Fruit fly (Drosophila melanogaster) whole organism, larva: Measurements from ENCODE around the gene kst.

ENCODE experiments used
- noc ChIP-seq: fragments of 200-800 bp; sonication (Bioruptor generic); optimal IDR thresholded peaks from 3 replicates; lab custom pipeline; 2019; ENCODE audit warnings: missing biosample characterization, mild to moderate bottlenecking, missing genetic modification characterization, moderate library complexity

The kst gene

dm6 chr3L:3336368-3337164, at the start of gene kst, which contains the start of gene Drsl6:
kst (plus strand) TSS chr3L:3336860.
Drsl6 (minus strand) TSS chr3L:3336418.
- peak; percentile 22 for TF ChIP-seq noc (tag; lab: Kevin White, UChicago)

DNA sequence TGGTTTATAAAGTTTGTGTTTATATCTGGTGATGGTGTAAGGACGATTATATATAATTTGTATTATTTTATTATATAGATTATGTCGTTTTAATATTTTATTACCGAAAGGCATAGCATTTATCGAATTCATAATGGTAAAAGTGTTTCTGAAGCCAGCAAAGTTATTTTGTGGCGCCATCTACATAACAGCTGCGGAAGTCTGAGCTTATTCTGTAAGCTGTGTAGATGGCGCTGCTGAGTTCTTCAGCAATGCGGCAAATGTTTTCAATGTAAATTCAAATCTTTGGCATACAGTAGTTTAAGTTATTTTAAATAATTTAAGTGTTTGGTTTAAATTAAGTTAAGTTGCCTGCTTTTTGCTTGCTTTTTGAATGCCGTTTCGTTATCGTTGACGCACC, 48.2 kb upstream of the kst start:
- no peak for TF ChIP-seq noc (tag; lab: Kevin White, UChicago)

dm6 chr3L:3291159-3291558, 45.5 kb upstream of the kst start, which contains the start of gene CG12009:
CG12009 (plus strand) TSS chr3L:3291459.
- TF ChIP-seq noc (tag; lab: Kevin White, UChicago): no peak

- TF ChIP-seq noc (tag; lab: Kevin White, UChicago): no peak
Observed at dm6 chr3L:3300345-3300744, 36.3 kb upstream of the kst start.

dm6 chr3L:3301171-3301738, 35.4 kb upstream of the kst start:
- TF ChIP-seq noc (tag; lab: Kevin White, UChicago): peak; percentile 97

- TF ChIP-seq noc (tag; lab: Kevin White, UChicago): peak; percentile 96
Observed at dm6 chr3L:3303087-3303526, 33.6 kb upstream of the kst start, which contains the start of gene CG14968. CG14968 (minus strand) TSS chr3L:3303112.

DNA sequence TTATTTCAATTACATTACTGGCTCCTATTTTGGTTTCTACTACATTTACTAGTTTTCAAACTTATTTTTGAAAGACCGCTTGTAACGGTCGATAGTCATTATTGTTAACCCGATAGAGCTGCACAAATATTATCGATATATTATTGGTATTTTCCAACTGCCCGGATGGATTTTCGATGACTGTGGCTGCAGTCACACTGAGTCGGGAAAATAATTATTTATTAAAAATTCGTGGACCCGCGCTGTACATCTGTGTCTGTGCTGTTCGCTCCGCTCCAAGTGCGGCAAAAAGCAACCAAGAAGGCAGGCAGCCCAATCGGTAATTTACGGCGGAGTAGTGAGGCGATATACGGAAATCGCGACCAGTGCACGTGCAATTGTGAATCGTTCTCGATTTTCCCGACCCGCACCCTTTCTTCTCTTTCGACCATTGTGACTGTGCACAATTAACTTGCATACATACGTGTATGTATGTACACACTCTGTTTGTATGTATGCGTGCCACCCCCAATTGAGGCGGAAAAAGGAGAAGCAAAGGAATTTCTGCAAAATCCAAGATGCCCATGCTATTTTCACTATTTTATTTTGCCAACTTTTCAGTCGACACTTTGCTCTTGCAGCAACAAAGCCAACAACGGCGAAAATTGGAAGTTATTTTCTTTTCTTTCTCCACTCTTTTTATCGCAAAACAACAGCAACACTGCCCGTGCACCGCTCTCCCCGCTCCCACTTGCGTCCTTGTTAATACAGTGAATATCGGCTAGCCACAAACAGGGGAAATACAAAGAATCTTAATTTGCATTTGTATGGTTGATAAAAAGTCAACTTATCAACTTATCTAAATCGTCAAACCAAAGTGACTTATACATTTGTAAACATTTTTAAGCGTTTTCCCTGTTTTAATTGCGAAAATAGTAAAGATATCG, 32.9 kb upstream of the kst start, which contains the start of gene ZnT63C:
Gene ZnT63C, plus strand, starts transcription at position 175 of the 926 bp plus-strand sequence.
- TF ChIP-seq noc (tag; lab: Kevin White, UChicago): no peak

dm6 chr3L:3304740-3305139, 31.9 kb upstream of the kst start:
- no peak for TF ChIP-seq noc (tag; lab: Kevin White, UChicago)

DNA sequence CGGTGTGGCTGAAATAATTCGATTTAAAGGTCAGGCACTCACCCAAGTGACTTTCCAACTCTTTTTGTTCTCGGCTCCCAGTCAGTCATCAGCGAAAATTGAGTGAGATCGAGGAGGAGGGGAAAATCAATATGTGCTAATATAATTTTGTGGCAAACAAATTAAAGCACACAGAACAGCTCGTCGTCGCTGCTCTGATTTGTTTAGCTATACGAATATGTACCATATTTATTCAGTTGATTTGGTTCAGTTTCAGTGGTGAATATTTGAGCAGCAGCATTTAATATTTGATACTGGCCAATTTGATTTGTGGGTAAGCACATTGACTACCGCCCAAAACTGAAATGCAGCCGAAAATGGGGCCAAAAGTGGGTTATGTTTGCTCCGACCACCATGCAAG, 31.2 kb upstream of the kst start:
- no peak for TF ChIP-seq noc (tag; lab: Kevin White, UChicago)

DNA sequence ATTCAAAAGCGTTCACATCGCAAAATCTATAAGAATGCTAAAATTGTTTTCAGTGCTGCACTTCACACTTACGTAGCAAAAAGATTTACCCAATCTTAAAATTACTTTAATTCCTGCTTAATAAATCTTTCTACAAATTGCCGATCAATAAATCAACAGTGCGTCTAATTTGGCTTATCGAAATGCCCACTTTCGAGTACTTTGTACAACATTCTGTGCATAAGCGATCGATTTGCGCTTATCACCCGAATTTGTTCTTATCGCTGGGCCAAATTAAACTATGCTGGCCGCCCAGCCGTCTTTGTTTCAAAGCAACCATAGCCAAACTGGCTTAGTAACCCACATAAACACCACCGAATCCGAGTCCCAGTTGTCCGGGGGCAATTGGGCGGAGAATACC, 30.1 kb upstream of the kst start:
- peak; percentile 83 for TF ChIP-seq noc (tag; lab: Kevin White, UChicago)

dm6 chr3L:3307593-3307992, 29.1 kb upstream of the kst start:
- TF ChIP-seq noc (tag; lab: Kevin White, UChicago): no peak

DNA sequence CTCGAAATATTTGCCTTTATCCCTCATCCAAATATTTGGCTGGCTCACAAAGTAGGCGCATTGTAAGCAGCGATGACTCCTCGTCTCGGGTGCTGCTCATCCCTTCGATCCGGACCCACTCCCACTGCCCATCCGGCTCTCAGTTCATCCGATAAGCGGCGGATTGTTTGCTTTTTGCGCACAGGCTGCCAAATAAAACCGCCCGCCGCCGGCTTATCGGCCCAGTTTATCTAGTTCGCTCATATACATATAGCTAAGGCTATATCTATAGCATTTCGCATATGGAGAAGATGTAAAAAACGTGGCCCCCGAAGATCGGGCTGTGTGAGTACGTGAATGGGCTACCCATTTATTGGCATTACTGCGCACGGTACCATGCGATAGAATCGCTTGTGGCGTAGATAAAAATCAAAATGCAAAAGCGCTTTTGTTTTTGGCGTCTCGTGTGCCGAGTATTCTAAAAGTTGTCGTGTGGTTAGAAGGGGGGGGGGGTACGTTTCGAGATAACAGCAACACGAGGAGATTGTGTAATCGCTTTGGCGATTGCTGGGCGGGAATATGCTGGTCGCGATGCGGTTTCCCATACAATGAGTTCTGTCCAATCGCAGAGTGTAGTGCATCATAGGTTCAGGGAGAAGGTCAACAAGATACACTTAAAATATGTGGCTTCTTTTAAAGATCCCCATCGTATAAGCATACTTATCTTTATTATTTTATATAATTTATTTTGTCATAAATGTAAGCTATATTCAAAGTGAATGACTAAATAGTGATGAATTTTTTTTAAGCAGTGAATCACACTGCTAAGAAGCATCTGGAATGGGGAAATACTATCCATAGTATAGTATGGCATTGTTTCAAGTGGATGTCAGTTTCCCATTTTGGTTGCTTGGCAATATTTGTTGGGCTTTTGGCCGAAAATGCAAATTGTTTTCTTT, 27.7 kb upstream of the kst start:
- TF ChIP-seq noc (tag; lab: Kevin White, UChicago): peak; percentile 49

DNA sequence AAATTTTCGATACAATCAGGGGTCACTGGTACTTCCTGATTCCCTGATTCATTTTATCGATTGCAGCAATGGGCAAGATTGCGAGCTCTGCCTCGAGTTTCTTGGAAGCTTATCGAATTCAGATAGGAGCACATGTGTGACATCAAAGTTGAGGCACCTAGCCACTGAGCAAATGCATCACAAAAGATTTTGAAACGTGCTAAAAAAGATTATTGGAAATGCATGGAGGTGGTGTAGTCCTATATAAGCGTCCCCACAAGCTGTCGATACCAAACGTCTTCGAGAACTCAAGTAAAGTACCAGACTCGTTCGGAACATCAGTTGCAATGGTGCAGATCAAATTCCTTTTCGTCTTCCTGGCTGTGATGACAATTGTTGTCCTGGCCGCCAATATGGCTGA, 22.6 kb upstream of the kst start, which contains the start of gene Drsl2:
Gene Drsl2, plus strand, starts transcription at position 301 of the 400 bp plus-strand sequence.
- no peak for TF ChIP-seq noc (tag; lab: Kevin White, UChicago)

DNA sequence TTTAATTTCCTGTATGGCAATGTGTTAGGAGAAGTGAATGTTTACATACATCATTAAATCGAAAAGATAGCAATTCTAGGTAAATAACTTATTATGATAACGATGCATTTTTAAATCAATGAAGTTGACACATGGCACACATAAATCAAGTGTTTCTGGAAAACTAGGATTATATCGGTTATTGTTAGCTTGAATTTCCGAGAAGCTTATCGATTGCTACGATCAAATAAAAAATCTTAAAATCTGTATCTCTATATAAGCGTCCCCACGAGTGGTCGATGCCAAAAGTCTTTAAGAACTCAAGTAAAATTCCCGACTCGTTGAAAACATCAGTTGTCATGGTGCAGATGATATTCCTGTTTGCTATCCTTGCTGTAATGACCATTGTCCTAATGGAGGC, 22.0 kb upstream of the kst start, which contains the start of gene Drsl3:
Gene Drsl3, plus strand, starts transcription at position 301 of the 400 bp plus-strand sequence.
- TF ChIP-seq noc (tag; lab: Kevin White, UChicago): no peak
